Fruit fly (Drosophila melanogaster): ENCODE data around the gene CG32640.

CG32640 gene

DNA sequence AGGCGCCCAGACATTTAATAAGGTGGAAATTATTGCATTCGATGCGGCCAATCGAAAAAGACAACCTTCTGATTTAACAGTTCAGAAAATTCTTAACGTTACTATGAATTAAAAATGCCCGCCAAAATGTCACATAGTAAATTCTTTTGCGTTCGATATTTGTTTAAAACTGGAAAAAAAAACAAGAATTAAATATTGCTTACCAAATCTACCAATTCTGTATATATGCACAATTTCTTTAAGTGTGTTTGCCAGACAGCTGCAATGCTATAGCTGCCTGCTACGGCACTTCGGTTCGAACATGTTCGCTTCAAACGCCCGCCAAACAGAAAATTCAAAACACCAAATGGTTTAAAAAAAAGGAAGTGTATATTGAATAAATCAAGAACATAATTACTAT is 36.3 kb downstream of the CG32640 start (continued):
- no peak for TF ChIP-seq pan (optimal IDR thresholded peaks at IDR 0.05)
- TF ChIP-seq pan (GFP tag; optimal IDR thresholded peaks at IDR 0.05 in 1 of 2, IDR thresholded peaks at IDR 0.05 in 1 of 2): peak in 1 of 2 experiments; percentile 70
- TF ChIP-seq CG2202 (tag; optimal IDR thresholded peaks at IDR 0.05): peak; percentile 33
- TF ChIP-seq zen (tag; optimal IDR thresholded peaks at IDR 0.05): no peak
- peak; percentile 50 for TF ChIP-seq pho (GFP tag; optimal IDR thresholded peaks at IDR 0.05)
- TF ChIP-seq Sry-δ (GFP tag; optimal IDR thresholded peaks at IDR 0.05): peak; percentile 43
- peak; percentile 23 for TF ChIP-seq Lhr (GFP tag; optimal IDR thresholded peaks at IDR 0.05)
- peak; percentile 65 for TF ChIP-seq H15 (GFP tag; IDR thresholded peaks at IDR 0.05)
- peak; percentile 56 for TF ChIP-seq bcd (GFP tag; optimal IDR thresholded peaks at IDR 0.05)
- peak; percentile 15; the same call in 1 of the 2 replicates for TF ChIP-seq CG31441 (GFP tag; IDR thresholded peaks at IDR 0.05)
- TF ChIP-seq grn (GFP tag; optimal IDR thresholded peaks at IDR 0.05): no peak
- TF ChIP-seq fu2 (GFP tag; optimal IDR thresholded peaks at IDR 0.05): peak; percentile 52
- peak; percentile 49 for TF ChIP-seq CG4854 (GFP tag; optimal IDR thresholded peaks at IDR 0.05)
- TF ChIP-seq gcm2 (GFP tag; optimal IDR thresholded peaks at IDR 0.05): peak; percentile 18
- TF ChIP-seq CG8089 (GFP tag; optimal IDR thresholded peaks at IDR 0.05): peak; percentile 48
- TF ChIP-seq ase (GFP tag; IDR thresholded peaks at IDR 0.05): peak; percentile 67; the same call in 2 of the 3 replicates
- peak; percentile 39; the same call in 1 of the 2 replicates for TF ChIP-seq MBD-R2 (GFP tag; IDR thresholded peaks at IDR 0.05)
- no peak for TF ChIP-seq nerfin-1 (tag; optimal IDR thresholded peaks at IDR 0.05)
- peak; percentile 64; the same call in 2 of the 3 replicates for TF ChIP-seq Dbx (GFP tag; IDR thresholded peaks at IDR 0.05)
- TF ChIP-seq gem (tag; optimal IDR thresholded peaks at IDR 0.05): peak; percentile 78
- 0 out of 3 replicates have a peak, but pooled peaks have one; percentile 46 for TF ChIP-seq Optix (GFP tag; IDR thresholded peaks at IDR 0.05)
- peak; percentile 43 for TF ChIP-seq ems (GFP tag; optimal IDR thresholded peaks at IDR 0.05)
- TF ChIP-seq CG13123 (GFP tag; optimal IDR thresholded peaks at IDR 0.05): peak; percentile 24
- peak; percentile 42 for TF ChIP-seq Myb (GFP tag; optimal IDR thresholded peaks at IDR 0.05)
- TF ChIP-seq CG12769 (tag; optimal IDR thresholded peaks at IDR 0.05): peak; percentile 45
- TF ChIP-seq so (GFP tag; IDR thresholded peaks at IDR 0.05): 0 out of 3 replicates have a peak, but pooled peaks have one; percentile 16
- peak; percentile 71 for TF ChIP-seq Camta (GFP tag; optimal IDR thresholded peaks at IDR 0.05)
- TF ChIP-seq dm (GFP tag; optimal IDR thresholded peaks at IDR 0.05): peak; percentile 23
- TF ChIP-seq chn (GFP tag; optimal IDR thresholded peaks at IDR 0.05): peak; percentile 65
- TF ChIP-seq CG10979 (tag; optimal IDR thresholded peaks at IDR 0.05): peak; percentile 62
- no peak for TF ChIP-seq CG10274 (GFP tag; optimal IDR thresholded peaks at IDR 0.05)
- TF ChIP-seq gcm (GFP tag; optimal IDR thresholded peaks at IDR 0.05): peak; percentile 47
- TF ChIP-seq Mes4 (GFP tag; optimal IDR thresholded peaks at IDR 0.05): peak; percentile 58
- peak; percentile 34 for TF ChIP-seq en (GFP tag; optimal IDR thresholded peaks at IDR 0.05)
- TF ChIP-seq Dp (GFP tag; optimal IDR thresholded peaks at IDR 0.05): peak; percentile 81
- peak; percentile 14 for TF ChIP-seq org-1 (GFP tag; optimal IDR thresholded peaks at IDR 0.05)
- TF ChIP-seq Atf3 (GFP tag; optimal IDR thresholded peaks at IDR 0.05): peak; percentile 42
- TF ChIP-seq CG10366 (GFP tag; IDR thresholded peaks at IDR 0.05): peak; percentile 62; the same call in 1 of the 2 replicates
- peak; percentile 43 for TF ChIP-seq her (GFP tag; optimal IDR thresholded peaks at IDR 0.05)
- no peak for TF ChIP-seq CG3838 (GFP tag; optimal IDR thresholded peaks at IDR 0.05)
- TF ChIP-seq CG10654 (GFP tag; optimal IDR thresholded peaks at IDR 0.05): peak; percentile 33
- TF ChIP-seq Chrac-16 (GFP tag; optimal IDR thresholded peaks at IDR 0.05): peak; percentile 71
- peak; percentile 39 for TF ChIP-seq CG3847 (GFP tag; IDR thresholded peaks at IDR 0.05)
- no peak for TF ChIP-seq CG15073 (GFP tag; optimal IDR thresholded peaks at IDR 0.05)
- TF ChIP-seq stwl (tag; optimal IDR thresholded peaks at IDR 0.05): peak; percentile 52
- peak; percentile 59 for TF ChIP-seq CG16863 (GFP tag; optimal IDR thresholded peaks at IDR 0.05)
- TF ChIP-seq CG18599 (GFP tag; optimal IDR thresholded peaks at IDR 0.05): peak; percentile 32
- TF ChIP-seq CG14014 (GFP tag; IDR thresholded peaks at IDR 0.05): no peak
- TF ChIP-seq tap (tag; optimal IDR thresholded peaks at IDR 0.05): no peak
- peak in 1 of 2 experiments; percentile 18 for TF ChIP-seq crp (GFP tag; optimal IDR thresholded peaks at IDR 0.05)
- peak; percentile 41 for TF ChIP-seq ATbp (GFP tag; optimal IDR thresholded peaks at IDR 0.05)

All from whole organism, embryonic.